Worm (Caenorhabditis elegans) whole organism, young adult: ENCODE data around the gene cld-9.

Experiments used
- D2030.7 ChIP-seq: fragments of 200-800 bp; sonication (Bioruptor generic); IDR thresholded peaks from 2 replicates; pipeline ENCODE4 v1.3.6; 2022; ENCODE audit warnings: missing genetic modification reagents, missing genetic modification characterization, missing compliant biosample characterization
- F10E7.11 ChIP-seq: sonication (generic microtip); optimal IDR thresholded peaks from 2 replicates; lab custom pipeline; 2017; ENCODE audit warnings: mild to moderate bottlenecking, missing genetic modification characterization, moderate library complexity, missing compliant biosample characterization
- F33H1.4 ChIP-seq: fragments of 200-800 bp; sonication (Bioruptor generic); IDR thresholded peaks from 2 replicates; pipeline ENCODE4 v1.3.6; 2022; ENCODE audit warnings: missing genetic modification reagents, missing genetic modification characterization, missing compliant biosample characterization
- F52B5.7 ChIP-seq: sonication (generic microtip); optimal IDR thresholded peaks from 2 replicates; lab custom pipeline; 2016; ENCODE audit warnings: mild to moderate bottlenecking, missing genetic modification characterization, missing compliant biosample characterization
- ZK185.1 ChIP-seq: sonication (generic microtip); optimal IDR thresholded peaks from 2 replicates; lab custom pipeline; 2016; ENCODE audit warnings: mild to moderate bottlenecking, missing genetic modification characterization, missing compliant biosample characterization; ENCODE audit not compliant: poor library complexity, severe bottlenecking
- attf-5 ChIP-seq: fragments of 200-800 bp; sonication (Bioruptor generic); optimal IDR thresholded peaks from 2 replicates; lab custom pipeline; 2018; ENCODE audit warnings: mild to moderate bottlenecking, missing genetic modification characterization, missing compliant biosample characterization
- cebp-1 ChIP-seq, 2 experiments: fragments of 200-800 bp in 1 of 2; sonication (Bioruptor generic) in 1 of 2; sonication (generic microtip) in 1 of 2; IDR thresholded peaks in 1 of 2; optimal IDR thresholded peaks in 1 of 2; 2 replicates each; pipeline versions ENCODE4 v1.3.6 to Lab custom; 2017 to 2022; ENCODE audit warnings: missing compliant biosample characterization in 2 of 2, missing genetic modification characterization in 2 of 2, mild to moderate bottlenecking in 1 of 2, missing genetic modification reagents in 1 of 2, moderate library complexity in 1 of 2
- ceh-40 ChIP-seq: fragments of 200-800 bp; sonication (Bioruptor generic); IDR thresholded peaks from 2 replicates; pipeline ENCODE4 v1.3.6; 2022; ENCODE audit warnings: missing genetic modification characterization, missing compliant biosample characterization
- ceh-79 ChIP-seq: sonication (generic microtip); optimal IDR thresholded peaks from 2 replicates; lab custom pipeline; 2017; ENCODE audit warnings: mild to moderate bottlenecking, missing genetic modification characterization, missing compliant biosample characterization
- dox-1 ChIP-seq: fragments of 200-800 bp; sonication (Bioruptor generic); IDR thresholded peaks from 2 replicates; pipeline ENCODE4 v1.3.6; 2022; ENCODE audit warnings: missing genetic modification reagents, missing genetic modification characterization, missing compliant biosample characterization
- egrh-3 ChIP-seq: fragments of 200-800 bp; sonication (Bioruptor generic); IDR thresholded peaks from 2 replicates; pipeline ENCODE4 v1.3.6; 2022; ENCODE audit warnings: missing genetic modification reagents, missing genetic modification characterization, missing compliant biosample characterization
- hmg-1.2 ChIP-seq: fragments of 200-800 bp; sonication (Bioruptor generic); IDR thresholded peaks from 2 replicates; pipeline ENCODE4 v1.3.6; 2022; ENCODE audit warnings: missing genetic modification reagents, missing genetic modification characterization, missing compliant biosample characterization
- hrde-1 ChIP-seq: sonication (generic microtip); optimal IDR thresholded peaks from 2 replicates; lab custom pipeline; 2016; ENCODE audit warnings: missing genetic modification characterization, mild to moderate bottlenecking, missing compliant biosample characterization, moderate library complexity, missing genotype, missing genetic modification reagents, borderline replicate concordance
- hsf-1 ChIP-seq: fragments of 200-800 bp; sonication (Bioruptor generic); IDR thresholded peaks from 2 replicates; pipeline ENCODE4 v1.3.6; 2022; ENCODE audit warnings: missing genetic modification reagents, missing genetic modification characterization, missing compliant biosample characterization
- let-607 ChIP-seq, 2 experiments: fragments of 200-800 bp in 1 of 2; sonication (Bioruptor generic) in 1 of 2; sonication (generic microtip) in 1 of 2; optimal IDR thresholded peaks; 2 replicates each; lab custom pipeline; 2016 to 2018; ENCODE audit warnings: mild to moderate bottlenecking in 2 of 2, missing compliant biosample characterization in 2 of 2, missing genetic modification characterization in 2 of 2, moderate library complexity in 2 of 2, missing genotype in 1 of 2
- lin-35 ChIP-seq, 3 experiments: fragments of 150-350 bp in 2 of 3; sonication (generic microtip) in 1 of 3; optimal IDR thresholded peaks; 2 replicates each; lab custom pipeline; 2014 to 2018; ENCODE audit warnings: missing biosample characterization in 3 of 3, missing genetic modification characterization in 3 of 3, missing genetic modification reagents in 3 of 3
- lin-54 ChIP-seq: fragments of 200-800 bp; sonication (Bioruptor generic); optimal IDR thresholded peaks from 2 replicates; lab custom pipeline; 2018; ENCODE audit warnings: mild to moderate bottlenecking, missing genetic modification characterization, missing compliant biosample characterization
- lsl-1 ChIP-seq: fragments of 200-800 bp; sonication (Bioruptor generic); optimal IDR thresholded peaks from 2 replicates; lab custom pipeline; 2018; ENCODE audit warnings: mild to moderate bottlenecking, missing genetic modification characterization, moderate library complexity, missing compliant biosample characterization
- madf-6 ChIP-seq: fragments of 200-800 bp; sonication (Bioruptor generic); IDR thresholded peaks from 2 replicates; pipeline ENCODE4 v1.3.6; 2022; ENCODE audit warnings: missing genetic modification reagents, missing genetic modification characterization, missing compliant biosample characterization
- madf-8 ChIP-seq: fragments of 200-800 bp; sonication (Bioruptor generic); conservative IDR thresholded peaks from 2 replicates; pipeline ENCODE4 v1.3.6; 2022; ENCODE audit warnings: missing genetic modification reagents, missing genetic modification characterization, missing compliant biosample characterization
- mcd-1 ChIP-seq: fragments of 200-800 bp; sonication (Bioruptor generic); IDR thresholded peaks from 2 replicates; pipeline ENCODE4 v1.3.6; 2022; ENCODE audit warnings: missing genetic modification reagents, missing genetic modification characterization, missing compliant biosample characterization
- nhr-27 ChIP-seq: fragments of 200-800 bp; sonication (Bioruptor generic); optimal IDR thresholded peaks from 2 replicates; lab custom pipeline; 2018; ENCODE audit warnings: mild to moderate bottlenecking, missing genetic modification characterization, moderate library complexity, missing compliant biosample characterization
- nhr-80 ChIP-seq: sonication (generic microtip); optimal IDR thresholded peaks from 2 replicates; lab custom pipeline; 2016; ENCODE audit warnings: missing genetic modification characterization, missing compliant biosample characterization
- pha-4 ChIP-seq: fragments of 150-350 bp; sonication (generic microtip); optimal IDR thresholded peaks from 2 replicates; lab custom pipeline; 2014; ENCODE audit warnings: missing biosample characterization, missing genetic modification reagents, missing genetic modification characterization
- rcor-1 ChIP-seq: fragments of 200-800 bp; sonication (Bioruptor generic); IDR thresholded peaks from 2 replicates; pipeline ENCODE4 v1.3.6; 2022; ENCODE audit warnings: missing genetic modification reagents, missing genetic modification characterization, missing compliant biosample characterization
- sdz-38 ChIP-seq: sonication (generic microtip); optimal IDR thresholded peaks from 2 replicates; lab custom pipeline; 2016; ENCODE audit warnings: missing genotype, missing genetic modification characterization, missing compliant biosample characterization
- snpc-1.3 ChIP-seq: sonication (generic microtip); optimal IDR thresholded peaks from 2 replicates; lab custom pipeline; 2017; ENCODE audit warnings: missing genetic modification characterization, mild to moderate bottlenecking, missing compliant biosample characterization, antibody characterized with exemption, moderate library complexity, missing genotype, missing genetic modification reagents; ENCODE audit not compliant: insufficient read depth
- snpc-3.4 ChIP-seq: sonication (generic microtip); optimal IDR thresholded peaks from 2 replicates; lab custom pipeline; 2017; ENCODE audit warnings: missing genetic modification characterization, mild to moderate bottlenecking, missing compliant biosample characterization, antibody characterized with exemption, moderate library complexity, missing genotype, missing genetic modification reagents
- snpc-4 ChIP-seq, 5 experiments: fragments of 150-350 bp in 1 of 5; sonication (generic microtip) in 4 of 5; optimal IDR thresholded peaks; 2 replicates each; lab custom pipeline; 2014 to 2018; ENCODE audit warnings: missing genetic modification characterization in 5 of 5, missing biosample characterization in 3 of 5, antibody characterized with exemption in 2 of 5, mild to moderate bottlenecking in 2 of 5, missing compliant biosample characterization in 2 of 5, missing genotype in 2 of 5, moderate library complexity in 2 of 5, missing genetic modification reagents in 1 of 5
- tlf-1 ChIP-seq: fragments of 200-800 bp; sonication (Bioruptor generic); optimal IDR thresholded peaks from 2 replicates; lab custom pipeline; 2018; ENCODE audit warnings: mild to moderate bottlenecking, missing genetic modification characterization, missing compliant biosample characterization
- xnd-1 ChIP-seq: sonication (generic microtip); optimal IDR thresholded peaks from 2 replicates; lab custom pipeline; 2016; ENCODE audit warnings: missing genotype, missing genetic modification reagents, missing genetic modification characterization, missing compliant biosample characterization
- ztf-26 ChIP-seq: sonication (generic microtip); optimal IDR thresholded peaks from 2 replicates; lab custom pipeline; 2017; ENCODE audit warnings: missing genetic modification characterization, missing compliant biosample characterization

Gene cld-9

DNA sequence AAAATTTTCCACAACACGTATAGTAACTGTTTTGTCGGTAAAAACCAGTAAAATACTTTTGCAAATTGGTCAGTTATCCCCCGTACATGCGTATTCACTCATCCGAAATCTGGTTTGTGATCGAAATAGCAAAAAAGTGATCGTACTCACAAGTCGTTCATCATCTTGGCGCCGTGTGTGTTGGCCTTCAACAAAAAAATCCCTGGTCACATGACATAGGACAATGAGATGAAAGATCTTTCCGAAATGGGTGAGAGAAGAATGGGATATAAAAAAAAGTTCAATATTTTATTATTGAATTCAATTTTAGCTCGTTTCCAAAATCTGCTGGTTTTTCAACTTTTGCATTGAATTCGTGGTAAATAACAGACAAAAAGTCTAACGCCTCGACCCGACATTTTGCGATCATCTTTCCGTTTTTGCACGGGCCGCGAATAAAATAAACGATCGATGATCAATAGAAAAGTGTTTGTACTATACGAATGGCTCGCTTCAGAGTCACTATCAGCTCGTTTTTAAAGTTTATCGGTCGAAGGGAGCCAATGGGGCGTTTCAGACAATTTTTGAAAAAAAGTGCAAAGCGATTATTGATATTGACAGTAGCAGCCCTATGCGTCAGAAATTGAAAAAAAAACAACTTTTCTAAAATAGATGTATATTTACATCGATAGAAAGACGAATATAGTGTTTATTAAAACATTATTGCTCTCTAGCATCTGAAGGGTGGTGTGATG, 36.4 kb upstream of the cld-9 start:
- no peak for TF ChIP-seq tlf-1 (GFP tag; lab: Kevin White, UChicago)
- TF ChIP-seq nhr-80 (tag; lab: Kevin White, UChicago): peak; percentile 68
- TF ChIP-seq rcor-1: no peak
- no peak for TF ChIP-seq egrh-3 (GFP tag; lab: Robert Waterston, UW)
- no peak for TF ChIP-seq ZK185.1 (tag; lab: Kevin White, UChicago)
- peak in 1 of 3 experiments; percentile 6 for TF ChIP-seq lin-35 (GFP tag; optimal IDR thresholded peaks at IDR 0.05; lab: Kevin White, UChicago)

DNA sequence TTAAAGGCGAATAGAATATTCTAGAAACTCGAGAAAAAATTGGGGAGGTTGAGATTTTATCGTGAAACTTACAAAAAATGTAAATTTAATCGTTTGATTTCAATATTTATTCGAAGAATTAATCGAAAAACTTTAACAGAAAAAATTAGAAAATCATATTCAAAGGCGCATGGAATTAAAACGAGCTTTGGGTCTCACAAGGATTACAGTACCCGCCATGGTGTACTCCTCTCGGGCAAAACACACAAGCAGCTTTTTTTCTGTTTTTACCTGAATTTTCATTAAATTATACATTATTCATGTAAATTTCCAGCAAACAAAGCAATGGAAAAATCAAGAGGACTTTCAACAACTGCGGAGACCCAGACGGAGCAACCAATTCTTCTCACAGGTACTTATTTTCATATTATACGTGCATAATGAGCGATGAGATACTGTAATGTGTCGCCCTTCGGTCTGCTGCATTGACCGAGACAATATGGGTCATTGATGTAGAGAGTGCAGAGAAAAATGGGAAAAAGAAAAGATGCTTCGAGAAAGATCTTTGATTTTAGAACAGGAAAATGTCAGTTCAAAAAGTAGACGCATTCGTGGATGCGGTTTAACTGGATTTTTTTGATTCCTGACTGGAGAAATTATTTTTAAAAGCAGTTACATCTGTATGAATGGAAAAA, 35.7 kb upstream of the cld-9 start, which contains the start of the genes F53C11.4 and F53C11.5:
Gene F53C11.4 (minus strand): TSS at position 128 of the 674 bp plus-strand sequence.
Gene F53C11.5 (plus strand): TSS at position 325 of the 674 bp plus-strand sequence.
- TF ChIP-seq lin-54 (GFP tag; lab: Kevin White, UChicago) (no peak), mcd-1 (GFP tag; lab: Robert Waterston, UW) (peak; percentile 14; the same call in 1 of the 2 replicates), cebp-1 (GFP tag; IDR thresholded peaks at IDR 0.05; lab: Robert Waterston, UW) (no peak), cebp-1 (tag; optimal IDR thresholded peaks at IDR 0.05; lab: Kevin White, UChicago) (no peak), F10E7.11 (no peak), hsf-1 (GFP tag; lab: Robert Waterston, UW) (peak; percentile 76), nhr-27 (tag; lab: Kevin White, UChicago) (no peak), nhr-80 (tag; lab: Kevin White, UChicago) (peak; percentile 33), lsl-1 (GFP tag; lab: Kevin White, UChicago) (peak; percentile 88), hrde-1 (tag; lab: Kevin White, UChicago) (no peak), snpc-1.3 (tag; lab: Kevin White, UChicago) (peak; percentile 9), tlf-1 (GFP tag; lab: Kevin White, UChicago) (peak; percentile 28), F52B5.7 (tag; lab: Kevin White, UChicago) (no peak), let-607 (tag; optimal IDR thresholded peaks at IDR 0.05; lab: Kevin White, UChicago) (no peak), ztf-26 (tag; lab: Kevin White, UChicago) (no peak), hmg-1.2 (GFP tag; lab: Robert Waterston, UW) (peak; percentile 35; the same call in 1 of the 2 replicates), ceh-40 (GFP tag; lab: Robert Waterston, UW) (no peak), madf-8 (GFP tag; lab: Robert Waterston, UW) (peak; percentile 59), dox-1 (peak; percentile 53; the same call in 1 of the 2 replicates), pha-4 (tag; lab: Kevin White, UChicago) (peak; percentile 75), xnd-1 (peak; percentile 54), ceh-79 (tag; lab: Kevin White, UChicago) (no peak), snpc-3.4 (tag; lab: Kevin White, UChicago) (peak; percentile 27), snpc-4 (GFP tag; optimal IDR thresholded peaks at IDR 0.05; lab: Kevin White, UChicago) (peak; percentile 20), snpc-4 (tag; optimal IDR thresholded peaks at IDR 0.05; lab: Kevin White, UChicago) (peak in 2 of 4 experiments; percentile 18 to 42), sdz-38 (no peak), madf-6 (GFP tag; lab: Robert Waterston, UW) (peak; percentile 79), D2030.7 (GFP tag; lab: Robert Waterston, UW) (peak; percentile 25; the same call in 1 of the 2 replicates), attf-5 (GFP tag; lab: Kevin White, UChicago) (peak; percentile 13), F33H1.4 (peak; percentile 89)
